Worm (Caenorhabditis elegans) whole organism, young adult: Measurements from ENCODE around the gene tre-3.

Source experiments
- B0019.2 ChIP-seq: fragments of 200-800 bp; sonication (Bioruptor generic); conservative IDR thresholded peaks from 2 replicates; pipeline ENCODE4 v1.3.6; 2022; ENCODE audit warnings: missing genetic modification reagents, missing genetic modification characterization, missing compliant biosample characterization
- B0035.1 ChIP-seq: sonication (generic microtip); optimal IDR thresholded peaks from 2 replicates; lab custom pipeline; 2016; ENCODE audit warnings: missing genetic modification characterization, mild to moderate bottlenecking, missing compliant biosample characterization, missing genotype, missing genetic modification reagents
- B0261.1 ChIP-seq: sonication (generic microtip); optimal IDR thresholded peaks from 2 replicates; lab custom pipeline; 2016; ENCODE audit warnings: mild to moderate bottlenecking, missing genetic modification characterization, moderate library complexity, missing compliant biosample characterization
- F10E7.11 ChIP-seq: sonication (generic microtip); optimal IDR thresholded peaks from 2 replicates; lab custom pipeline; 2017; ENCODE audit warnings: mild to moderate bottlenecking, missing genetic modification characterization, moderate library complexity, missing compliant biosample characterization
- F23B12.7 ChIP-seq: sonication (generic microtip); optimal IDR thresholded peaks from 2 replicates; lab custom pipeline; 2017; ENCODE audit warnings: missing genetic modification characterization, mild to moderate bottlenecking, missing compliant biosample characterization, antibody characterized with exemption, moderate library complexity; ENCODE audit not compliant: insufficient read depth
- F33H1.4 ChIP-seq: fragments of 200-800 bp; sonication (Bioruptor generic); IDR thresholded peaks from 2 replicates; pipeline ENCODE4 v1.3.6; 2022; ENCODE audit warnings: missing genetic modification reagents, missing genetic modification characterization, missing compliant biosample characterization
- F52B5.7 ChIP-seq: sonication (generic microtip); optimal IDR thresholded peaks from 2 replicates; lab custom pipeline; 2016; ENCODE audit warnings: mild to moderate bottlenecking, missing genetic modification characterization, missing compliant biosample characterization
- K12H6.12 ChIP-seq: fragments of 200-800 bp; sonication (Bioruptor generic); optimal IDR thresholded peaks from 2 replicates; lab custom pipeline; 2018; ENCODE audit warnings: mild to moderate bottlenecking, missing genetic modification characterization, missing compliant biosample characterization
- T07F8.4 ChIP-seq: sonication (generic microtip); optimal IDR thresholded peaks from 2 replicates; lab custom pipeline; 2016; ENCODE audit warnings: mild to moderate bottlenecking, missing genetic modification characterization, moderate library complexity, missing compliant biosample characterization
- T26A5.8 ChIP-seq: sonication (generic microtip); optimal IDR thresholded peaks from 2 replicates; lab custom pipeline; 2016; ENCODE audit warnings: missing genetic modification characterization, missing compliant biosample characterization
- Y53F4B.3 ChIP-seq: fragments of 200-800 bp; sonication (Bioruptor generic); IDR thresholded peaks from 2 replicates; pipeline ENCODE4 v1.3.6; 2022; ENCODE audit warnings: missing genetic modification reagents, missing genetic modification characterization, missing compliant biosample characterization
- Y56A3A.18 ChIP-seq: fragments of 200-800 bp; sonication (Bioruptor generic); IDR thresholded peaks from 2 replicates; pipeline ENCODE4 v1.3.6; 2022; ENCODE audit warnings: missing genetic modification reagents, missing genetic modification characterization, missing compliant biosample characterization
- Y67H2A.10 ChIP-seq: fragments of 200-800 bp; sonication (Bioruptor generic); conservative IDR thresholded peaks from 2 replicates; pipeline ENCODE4 v1.3.6; 2022; ENCODE audit warnings: missing genetic modification reagents, missing genetic modification characterization, missing compliant biosample characterization
- ama-1 ChIP-seq, 3 experiments: fragments of 150-350 bp in 1 of 3; sonication (generic microtip) in 2 of 3; optimal IDR thresholded peaks; 2 replicates each; lab custom pipeline; 2014 to 2018; ENCODE audit warnings: missing biosample characterization in 2 of 3, missing genetic modification characterization in 2 of 3, missing genetic modification reagents in 2 of 3
- aptf-2 ChIP-seq: fragments of 200-800 bp; sonication (Bioruptor generic); conservative IDR thresholded peaks from 2 replicates; pipeline ENCODE4 v1.3.6; 2022; ENCODE audit warnings: missing genetic modification reagents, missing genetic modification characterization, missing compliant biosample characterization
- bed-2 ChIP-seq: fragments of 200-800 bp; sonication (Bioruptor generic); IDR thresholded peaks from 2 replicates; pipeline ENCODE4 v1.3.6; 2022; ENCODE audit warnings: missing genetic modification reagents, missing genetic modification characterization, missing compliant biosample characterization
- ccch-3 ChIP-seq: fragments of 200-800 bp; sonication (Bioruptor generic); optimal IDR thresholded peaks from 2 replicates; lab custom pipeline; 2018; ENCODE audit warnings: mild to moderate bottlenecking, missing genetic modification characterization, missing compliant biosample characterization
- cebp-1 ChIP-seq, 2 experiments: fragments of 200-800 bp in 1 of 2; sonication (Bioruptor generic) in 1 of 2; sonication (generic microtip) in 1 of 2; IDR thresholded peaks in 1 of 2; optimal IDR thresholded peaks in 1 of 2; 2 replicates each; pipeline versions ENCODE4 v1.3.6 to Lab custom; 2017 to 2022; ENCODE audit warnings: missing compliant biosample characterization in 2 of 2, missing genetic modification characterization in 2 of 2, mild to moderate bottlenecking in 1 of 2, missing genetic modification reagents in 1 of 2, moderate library complexity in 1 of 2
- cebp-2 ChIP-seq: fragments of 200-800 bp; sonication (Bioruptor generic); IDR thresholded peaks from 2 replicates; pipeline ENCODE4 v1.3.6; 2022; ENCODE audit warnings: missing genetic modification characterization, missing compliant biosample characterization
- ceh-40 ChIP-seq: fragments of 200-800 bp; sonication (Bioruptor generic); IDR thresholded peaks from 2 replicates; pipeline ENCODE4 v1.3.6; 2022; ENCODE audit warnings: missing genetic modification characterization, missing compliant biosample characterization
- ceh-79 ChIP-seq: sonication (generic microtip); optimal IDR thresholded peaks from 2 replicates; lab custom pipeline; 2017; ENCODE audit warnings: mild to moderate bottlenecking, missing genetic modification characterization, missing compliant biosample characterization
- ceh-91 ChIP-seq: fragments of 200-800 bp; sonication (Bioruptor generic); IDR thresholded peaks from 2 replicates; pipeline ENCODE4 v1.3.6; 2022; ENCODE audit warnings: missing genetic modification reagents, missing genetic modification characterization, missing compliant biosample characterization
- hmg-20 ChIP-seq: fragments of 200-800 bp; sonication (Bioruptor generic); IDR thresholded peaks from 2 replicates; pipeline ENCODE4 v1.3.6; 2022; ENCODE audit warnings: missing genetic modification reagents, missing genetic modification characterization, missing compliant biosample characterization
- hrde-1 ChIP-seq: sonication (generic microtip); optimal IDR thresholded peaks from 2 replicates; lab custom pipeline; 2016; ENCODE audit warnings: missing genetic modification characterization, mild to moderate bottlenecking, missing compliant biosample characterization, moderate library complexity, missing genotype, missing genetic modification reagents, borderline replicate concordance
- lag-1 ChIP-seq: fragments of 200-800 bp; sonication (Bioruptor generic); IDR thresholded peaks from 2 replicates; pipeline ENCODE4 v1.3.6; 2022; ENCODE audit warnings: missing genetic modification reagents, missing genetic modification characterization, missing compliant biosample characterization
- let-526 ChIP-seq: fragments of 200-800 bp; sonication (Bioruptor generic); IDR thresholded peaks from 2 replicates; pipeline ENCODE4 v1.3.6; 2022; ENCODE audit warnings: missing genetic modification reagents, missing genetic modification characterization, missing compliant biosample characterization
- lin-40 ChIP-seq: sonication (generic microtip); optimal IDR thresholded peaks from 2 replicates; lab custom pipeline; 2016; ENCODE audit warnings: missing genetic modification characterization, mild to moderate bottlenecking, missing compliant biosample characterization, missing genotype, missing genetic modification reagents
- lsy-27 ChIP-seq: sonication (generic microtip); optimal IDR thresholded peaks from 2 replicates; lab custom pipeline; 2017; ENCODE audit warnings: missing genetic modification characterization, mild to moderate bottlenecking, missing compliant biosample characterization, antibody characterized with exemption, missing genotype, borderline replicate concordance; ENCODE audit not compliant: insufficient read depth
- madf-10 ChIP-seq: sonication (generic microtip); optimal IDR thresholded peaks from 2 replicates; lab custom pipeline; 2016; ENCODE audit warnings: mild to moderate bottlenecking, missing genetic modification characterization, missing compliant biosample characterization
- madf-8 ChIP-seq: fragments of 200-800 bp; sonication (Bioruptor generic); conservative IDR thresholded peaks from 2 replicates; pipeline ENCODE4 v1.3.6; 2022; ENCODE audit warnings: missing genetic modification reagents, missing genetic modification characterization, missing compliant biosample characterization
- nfya-1 ChIP-seq: sonication (generic microtip); optimal IDR thresholded peaks from 2 replicates; lab custom pipeline; 2017; ENCODE audit warnings: antibody characterized with exemption, missing compliant biosample characterization, missing genetic modification characterization, borderline replicate concordance; ENCODE audit not compliant: insufficient read depth
- nfya-2 ChIP-seq: fragments of 200-800 bp; sonication (Bioruptor generic); IDR thresholded peaks from 2 replicates; pipeline ENCODE4 v1.3.6; 2022; ENCODE audit warnings: missing genetic modification reagents, missing genetic modification characterization, missing compliant biosample characterization
- nhr-27 ChIP-seq: fragments of 200-800 bp; sonication (Bioruptor generic); optimal IDR thresholded peaks from 2 replicates; lab custom pipeline; 2018; ENCODE audit warnings: mild to moderate bottlenecking, missing genetic modification characterization, moderate library complexity, missing compliant biosample characterization
- nhr-80 ChIP-seq: sonication (generic microtip); optimal IDR thresholded peaks from 2 replicates; lab custom pipeline; 2016; ENCODE audit warnings: missing genetic modification characterization, missing compliant biosample characterization
- repo-1 ChIP-seq: sonication (generic microtip); optimal IDR thresholded peaks from 2 replicates; lab custom pipeline; 2017; ENCODE audit warnings: mild to moderate bottlenecking, missing genetic modification characterization, missing compliant biosample characterization
- sdz-38 ChIP-seq: sonication (generic microtip); optimal IDR thresholded peaks from 2 replicates; lab custom pipeline; 2016; ENCODE audit warnings: missing genotype, missing genetic modification characterization, missing compliant biosample characterization
- sea-2 ChIP-seq: fragments of 200-800 bp; sonication (Bioruptor generic); IDR thresholded peaks from 2 replicates; pipeline ENCODE4 v1.3.6; 2022; ENCODE audit warnings: missing genetic modification characterization, missing compliant biosample characterization
- snpc-1.1 ChIP-seq: sonication (generic microtip); optimal IDR thresholded peaks from 2 replicates; lab custom pipeline; 2017; ENCODE audit warnings: missing genetic modification characterization, mild to moderate bottlenecking, missing compliant biosample characterization, antibody characterized with exemption, moderate library complexity, missing genotype, missing genetic modification reagents; ENCODE audit not compliant: insufficient read depth
- snpc-1.3 ChIP-seq: sonication (generic microtip); optimal IDR thresholded peaks from 2 replicates; lab custom pipeline; 2017; ENCODE audit warnings: missing genetic modification characterization, mild to moderate bottlenecking, missing compliant biosample characterization, antibody characterized with exemption, moderate library complexity, missing genotype, missing genetic modification reagents; ENCODE audit not compliant: insufficient read depth
- snpc-4 ChIP-seq, 5 experiments: fragments of 150-350 bp in 1 of 5; sonication (generic microtip) in 4 of 5; optimal IDR thresholded peaks; 2 replicates each; lab custom pipeline; 2014 to 2018; ENCODE audit warnings: missing genetic modification characterization in 5 of 5, missing biosample characterization in 3 of 5, antibody characterized with exemption in 2 of 5, mild to moderate bottlenecking in 2 of 5, missing compliant biosample characterization in 2 of 5, missing genotype in 2 of 5, moderate library complexity in 2 of 5, missing genetic modification reagents in 1 of 5
- unc-62 ChIP-seq: fragments of 150-350 bp; optimal IDR thresholded peaks from 2 replicates; lab custom pipeline; 2014; ENCODE audit warnings: missing biosample characterization, missing genetic modification reagents, missing genetic modification characterization
- zfh-2 ChIP-seq: fragments of 200-800 bp; sonication (Bioruptor generic); conservative IDR thresholded peaks from 2 replicates; pipeline ENCODE4 v1.3.6; 2022; ENCODE audit warnings: missing genetic modification reagents, missing genetic modification characterization, missing compliant biosample characterization
- ztf-25 ChIP-seq: fragments of 200-800 bp; sonication (Bioruptor generic); IDR thresholded peaks from 2 replicates; pipeline ENCODE4 v1.3.6; 2022; ENCODE audit warnings: missing genetic modification reagents, missing genetic modification characterization, missing compliant biosample characterization
- ztf-26 ChIP-seq: sonication (generic microtip); optimal IDR thresholded peaks from 2 replicates; lab custom pipeline; 2017; ENCODE audit warnings: missing genetic modification characterization, missing compliant biosample characterization
- ztf-6 ChIP-seq: fragments of 200-800 bp; sonication (Bioruptor generic); IDR thresholded peaks from 2 replicates; pipeline ENCODE4 v1.3.6; 2022; ENCODE audit warnings: missing genetic modification reagents, missing genetic modification characterization, missing compliant biosample characterization

The tre-3 gene

ce11 chrV:11732049-11732448 is 16.3 kb upstream of the tre-3 start:
- TF ChIP-seq cebp-2 = no peak
- no peak for TF ChIP-seq nfya-1
- TF ChIP-seq snpc-1.1 = no peak
- no peak for TF ChIP-seq hrde-1 (tag; lab: Kevin White, UChicago)
- TF ChIP-seq F33H1.4 = no peak
- no peak for TF ChIP-seq bed-2 (GFP tag; lab: Robert Waterston, UW)
- no peak for TF ChIP-seq B0019.2 (GFP tag; lab: Robert Waterston, UW)
- no peak for TF ChIP-seq unc-62 (GFP tag; lab: Kevin White, UChicago)
- TF ChIP-seq repo-1 (tag; lab: Kevin White, UChicago) = no peak
- no peak for TF ChIP-seq nfya-2 (GFP tag; lab: Robert Waterston, UW)
- TF ChIP-seq madf-8 (GFP tag; lab: Robert Waterston, UW) = no peak
- no peak for TF ChIP-seq Y67H2A.10 (GFP tag; lab: Robert Waterston, UW)
- no peak for TF ChIP-seq ama-1 (optimal IDR thresholded peaks at IDR 0.05; lab: Kevin White, UChicago)
- no peak for TF ChIP-seq ama-1 (GFP tag; optimal IDR thresholded peaks at IDR 0.05; lab: Kevin White, UChicago)

- TF ChIP-seq nhr-80 (tag; lab: Kevin White, UChicago) (no peak), let-526 (GFP tag; lab: Robert Waterston, UW) (no peak), zfh-2 (no peak), lin-40 (tag; lab: Kevin White, UChicago) (no peak), ztf-25 (GFP tag; lab: Robert Waterston, UW) (no peak), T07F8.4 (tag; lab: Kevin White, UChicago) (no peak), ztf-26 (no peak), snpc-1.3 (no peak), sdz-38 (tag; lab: Kevin White, UChicago) (no peak), repo-1 (tag; lab: Kevin White, UChicago) (no peak), ccch-3 (GFP tag; lab: Kevin White, UChicago) (no peak), lsy-27 (tag; lab: Kevin White, UChicago) (no peak), F23B12.7 (tag; lab: Kevin White, UChicago) (no peak), B0261.1 (tag; lab: Kevin White, UChicago) (no peak), sea-2 (GFP tag; lab: Robert Waterston, UW) (no peak), B0035.1 (no peak), F52B5.7 (tag; lab: Kevin White, UChicago) (no peak), cebp-1 (GFP tag; IDR thresholded peaks at IDR 0.05; lab: Robert Waterston, UW) (no peak), cebp-1 (tag; optimal IDR thresholded peaks at IDR 0.05; lab: Kevin White, UChicago) (no peak), hmg-20 (GFP tag; lab: Robert Waterston, UW) (no peak), Y53F4B.3 (GFP tag; lab: Robert Waterston, UW) (no peak)
- TF ChIP-seq, all 124 proteins: peak for 0
Observed at ce11 chrV:11730060-11730459, 14.4 kb upstream of the tre-3 start, which contains the start of gene rhr-2. Gene rhr-2 (minus strand): TSS chrV:11730160.

- TF ChIP-seq snpc-4 (GFP tag; optimal IDR thresholded peaks at IDR 0.05; lab: Kevin White, UChicago) (no peak), snpc-4 (tag; optimal IDR thresholded peaks at IDR 0.05; lab: Kevin White, UChicago) (no peak), F10E7.11 (tag; lab: Kevin White, UChicago) (no peak), Y56A3A.18 (GFP tag; lab: Robert Waterston, UW) (no peak), nhr-27 (tag; lab: Kevin White, UChicago) (no peak), ceh-91 (no peak), nfya-2 (GFP tag; lab: Robert Waterston, UW) (no peak), ceh-40 (GFP tag; lab: Robert Waterston, UW) (no peak), ceh-79 (tag; lab: Kevin White, UChicago) (no peak), madf-10 (no peak), aptf-2 (GFP tag; lab: Robert Waterston, UW) (no peak), T26A5.8 (tag; lab: Kevin White, UChicago) (no peak), sdz-38 (tag; lab: Kevin White, UChicago) (no peak), lag-1 (GFP tag; lab: Robert Waterston, UW) (no peak), ztf-6 (no peak), ama-1 (optimal IDR thresholded peaks at IDR 0.05; lab: Kevin White, UChicago) (no peak), ama-1 (GFP tag; optimal IDR thresholded peaks at IDR 0.05; lab: Kevin White, UChicago) (no peak), K12H6.12 (tag; lab: Kevin White, UChicago) (no peak)
Observed at ce11 chrV:11725971-11726370, 10.3 kb upstream of the tre-3 start, which contains the start of gene daf-11. Gene daf-11 (minus strand): TSS chrV:11726071.
